Worm (Caenorhabditis elegans) whole organism, early embryonic: Measurements from ENCODE around the gene dsl-5.

Experiments
- B0310.2 ChIP-seq: sonication (generic microtip); optimal IDR thresholded peaks from 2 replicates; lab custom pipeline; 2016; ENCODE audit warnings: mild to moderate bottlenecking, missing genetic modification characterization, missing compliant biosample characterization
- aly-1 ChIP-seq: sonication (generic microtip); optimal IDR thresholded peaks from 2 replicates; lab custom pipeline; 2016; ENCODE audit warnings: missing genetic modification characterization, missing compliant biosample characterization
- ama-1 ChIP-seq: fragments of 150-350 bp; optimal IDR thresholded peaks from 2 replicates; lab custom pipeline; 2014
- ceh-13 ChIP-seq: fragments of 200-800 bp; sonication (Bioruptor generic); optimal IDR thresholded peaks from 2 replicates; lab custom pipeline; 2018; ENCODE audit warnings: mild to moderate bottlenecking, missing genetic modification characterization, missing compliant biosample characterization
- ceh-36 ChIP-seq: sonication (generic microtip); optimal IDR thresholded peaks from 2 replicates; lab custom pipeline; 2016; ENCODE audit warnings: missing genetic modification characterization, inconsistent platforms, missing compliant biosample characterization
- ets-7 ChIP-seq: sonication (generic microtip); optimal IDR thresholded peaks from 2 replicates; lab custom pipeline; 2016; ENCODE audit warnings: missing genotype, missing genetic modification characterization, missing compliant biosample characterization
- flt-1 ChIP-seq: fragments of 200-800 bp; sonication (Bioruptor generic); IDR thresholded peaks from 2 replicates; pipeline ENCODE4 v1.3.6; 2022; ENCODE audit warnings: missing genetic modification characterization, missing compliant biosample characterization
- hnd-1 ChIP-seq: sonication (generic microtip); optimal IDR thresholded peaks from 2 replicates; lab custom pipeline; 2016; ENCODE audit warnings: missing genetic modification characterization, missing compliant biosample characterization
- pes-1 ChIP-seq: fragments of 200-800 bp; sonication (Bioruptor generic); IDR thresholded peaks from 2 replicates; pipeline ENCODE4 v1.3.6; 2022; ENCODE audit warnings: missing genetic modification reagents, missing genetic modification characterization, missing compliant biosample characterization
- scrt-1 ChIP-seq: fragments of 200-800 bp; sonication (Bioruptor generic); IDR thresholded peaks from 2 replicates; pipeline ENCODE4 v1.3.6; 2022; ENCODE audit warnings: missing genetic modification characterization, missing compliant biosample characterization
- sea-1 ChIP-seq: fragments of 200-800 bp; sonication (Bioruptor generic); conservative IDR thresholded peaks from 2 replicates; pipeline ENCODE4 v1.3.6; 2022; ENCODE audit warnings: missing genetic modification characterization, missing compliant biosample characterization
- tbx-11 ChIP-seq: fragments of 200-800 bp; sonication (Bioruptor generic); IDR thresholded peaks from 2 replicates; pipeline ENCODE4 v1.3.6; 2022; ENCODE audit warnings: missing genetic modification characterization, missing compliant biosample characterization
- tbx-37 ChIP-seq: fragments of 200-800 bp; sonication (Bioruptor generic); conservative IDR thresholded peaks from 2 replicates; pipeline ENCODE4 v1.3.6; 2022; ENCODE audit warnings: missing genetic modification reagents, missing genetic modification characterization, missing compliant biosample characterization
- tra-4 ChIP-seq: sonication (generic microtip); optimal IDR thresholded peaks from 2 replicates; lab custom pipeline; 2017; ENCODE audit warnings: missing genetic modification characterization, missing compliant biosample characterization

- no peak for TF ChIP-seq flt-1 (GFP tag; lab: Robert Waterston, UW)
- no peak for TF ChIP-seq sea-1 (GFP tag; lab: Robert Waterston, UW)
- TF ChIP-seq ama-1 = no peak
- TF ChIP-seq scrt-1 (GFP tag; lab: Robert Waterston, UW) = no peak
- TF ChIP-seq tbx-11 (GFP tag; lab: Robert Waterston, UW) = no peak
- no peak for TF ChIP-seq tra-4 (tag; lab: Kevin White, UChicago)
- TF ChIP-seq aly-1 (tag; lab: Kevin White, UChicago) = no peak
- no peak for TF ChIP-seq ets-7 (tag; lab: Kevin White, UChicago)
- TF ChIP-seq ceh-36 = no peak
- no peak for TF ChIP-seq hnd-1 (tag; lab: Kevin White, UChicago)
- no peak for TF ChIP-seq B0310.2 (tag; lab: Kevin White, UChicago)
- no peak for TF ChIP-seq ceh-13
- no peak for TF ChIP-seq tbx-37
- no peak for TF ChIP-seq pes-1 (GFP tag; lab: Robert Waterston, UW)
Measured at ce11 chrIV:11650344-11650743, 29.5 kb upstream of the dsl-5 start.
